Worm (Caenorhabditis elegans) whole organism, L2 larva: ENCODE results near the gene dsl-5.
A peak's percentile ranks its signal among the peaks of the same experiment; 100 is the strongest.

Experiments
- F13H6.1 ChIP-seq: sonication (generic microtip); optimal IDR thresholded peaks from 2 replicates; lab custom pipeline; 2016; ENCODE audit warnings: missing genetic modification characterization, missing compliant biosample characterization
- ZK546.5 ChIP-seq: sonication (generic microtip); optimal IDR thresholded peaks from 2 replicates; lab custom pipeline; 2017; ENCODE audit warnings: missing biosample characterization, missing genetic modification characterization
- alr-1 ChIP-seq: fragments of 150-350 bp; optimal IDR thresholded peaks from 2 replicates; lab custom pipeline; 2014; ENCODE audit warnings: missing biosample characterization, missing genetic modification characterization
- aly-2 ChIP-seq: fragments of 150-350 bp; optimal IDR thresholded peaks from 2 replicates; lab custom pipeline; 2014; ENCODE audit warnings: missing biosample characterization, missing genetic modification characterization
- ceh-82 ChIP-seq: fragments of 150-350 bp; optimal IDR thresholded peaks from 2 replicates; lab custom pipeline; 2014; ENCODE audit warnings: missing biosample characterization, missing genetic modification characterization
- crh-2 ChIP-seq: sonication (generic microtip); optimal IDR thresholded peaks from 2 replicates; lab custom pipeline; 2017; ENCODE audit warnings: missing biosample characterization, missing genetic modification characterization
- dmd-4 ChIP-seq: sonication (generic microtip); optimal IDR thresholded peaks from 2 replicates; lab custom pipeline; 2017; ENCODE audit warnings: missing biosample characterization, missing genetic modification characterization
- egl-27 ChIP-seq: sonication (generic microtip); optimal IDR thresholded peaks from 3 replicates; lab custom pipeline; 2017; ENCODE audit warnings: missing biosample characterization, missing genetic modification reagents, missing genetic modification characterization
- elt-1 ChIP-seq: fragments of 150-350 bp; optimal IDR thresholded peaks from 2 replicates; lab custom pipeline; 2014; ENCODE audit warnings: missing biosample characterization, missing genetic modification characterization
- fos-1 ChIP-seq: fragments of 150-350 bp; optimal IDR thresholded peaks from 2 replicates; lab custom pipeline; 2014; ENCODE audit warnings: missing biosample characterization, missing genetic modification characterization
- lin-11 ChIP-seq: fragments of 150-350 bp; sonication (generic microtip); optimal IDR thresholded peaks from 2 replicates; lab custom pipeline; 2014; ENCODE audit warnings: missing biosample characterization, missing genetic modification characterization, inconsistent platforms, mixed read lengths
- lin-13 ChIP-seq: fragments of 150-350 bp; optimal IDR thresholded peaks from 2 replicates; lab custom pipeline; 2014; ENCODE audit warnings: missing biosample characterization, missing genetic modification reagents, missing genetic modification characterization
- lin-39 ChIP-seq: fragments of 150-350 bp; optimal IDR thresholded peaks from 2 replicates; lab custom pipeline; 2014; ENCODE audit warnings: missing biosample characterization, missing genetic modification reagents, missing genetic modification characterization
- lsy-2 ChIP-seq, 2 experiments: fragments of 150-350 bp in 1 of 2; sonication (generic microtip) in 1 of 2; optimal IDR thresholded peaks; 2 replicates each; lab custom pipeline; 2014 to 2017; ENCODE audit warnings: missing biosample characterization in 2 of 2, missing genetic modification characterization in 2 of 2
- mab-5 ChIP-seq: fragments of 150-350 bp; optimal IDR thresholded peaks from 2 replicates; lab custom pipeline; 2014; ENCODE audit warnings: missing biosample characterization, missing genetic modification characterization
- mdl-1 ChIP-seq, 2 experiments: fragments of 150-350 bp in 1 of 2; sonication (generic microtip) in 1 of 2; optimal IDR thresholded peaks; 2 replicates each; lab custom pipeline; 2017; ENCODE audit warnings: missing biosample characterization in 2 of 2, missing genetic modification characterization in 2 of 2
- nhr-11 ChIP-seq: fragments of 150-350 bp; optimal IDR thresholded peaks from 2 replicates; lab custom pipeline; 2014; ENCODE audit warnings: missing biosample characterization, missing genetic modification characterization
- nhr-12 ChIP-seq: fragments of 150-350 bp; optimal IDR thresholded peaks from 2 replicates; lab custom pipeline; 2014; ENCODE audit warnings: missing biosample characterization, missing genetic modification characterization
- nhr-129 ChIP-seq: fragments of 150-350 bp; optimal IDR thresholded peaks from 2 replicates; lab custom pipeline; 2014; ENCODE audit warnings: missing biosample characterization, missing genetic modification characterization
- nhr-21 ChIP-seq: fragments of 150-350 bp; optimal IDR thresholded peaks from 2 replicates; lab custom pipeline; 2014; ENCODE audit warnings: missing biosample characterization, missing genetic modification characterization
- nhr-23 ChIP-seq: fragments of 150-350 bp; optimal IDR thresholded peaks from 2 replicates; lab custom pipeline; 2014; ENCODE audit warnings: missing biosample characterization, missing genetic modification reagents, missing genetic modification characterization
- nhr-237 ChIP-seq: fragments of 150-350 bp; optimal IDR thresholded peaks from 2 replicates; lab custom pipeline; 2014; ENCODE audit warnings: missing biosample characterization, missing genetic modification characterization
- nhr-25 ChIP-seq: fragments of 150-350 bp; sonication (generic microtip); optimal IDR thresholded peaks from 3 replicates; lab custom pipeline; 2014; ENCODE audit warnings: missing biosample characterization, missing genetic modification characterization
- nhr-6 ChIP-seq: fragments of 150-350 bp; optimal IDR thresholded peaks from 2 replicates; lab custom pipeline; 2014; ENCODE audit warnings: missing biosample characterization, missing genetic modification characterization
- nhr-77 ChIP-seq: fragments of 150-350 bp; optimal IDR thresholded peaks from 2 replicates; lab custom pipeline; 2014; ENCODE audit warnings: missing biosample characterization, missing genetic modification characterization
- peb-1 ChIP-seq: fragments of 150-350 bp; optimal IDR thresholded peaks from 2 replicates; lab custom pipeline; 2014; ENCODE audit warnings: missing biosample characterization, missing genetic modification characterization
- sem-4 ChIP-seq: fragments of 150-350 bp; optimal IDR thresholded peaks from 2 replicates; lab custom pipeline; 2014; ENCODE audit warnings: missing biosample characterization, missing genetic modification reagents, missing genetic modification characterization
- sma-3 ChIP-seq: sonication (generic microtip); optimal IDR thresholded peaks from 2 replicates; lab custom pipeline; 2016; ENCODE audit warnings: missing genetic modification reagents, missing genetic modification characterization, missing compliant biosample characterization
- sma-9 ChIP-seq, 2 experiments: fragments of 150-350 bp in 1 of 2; sonication (generic microtip) in 1 of 2; optimal IDR thresholded peaks; 2 replicates each; lab custom pipeline; 2014 to 2016; ENCODE audit warnings: missing genetic modification characterization in 2 of 2, mild to moderate bottlenecking in 1 of 2, missing biosample characterization in 1 of 2, missing compliant biosample characterization in 1 of 2, missing genetic modification reagents in 1 of 2, moderate library complexity in 1 of 2
- snpc-4 ChIP-seq: fragments of 150-350 bp; optimal IDR thresholded peaks from 2 replicates; lab custom pipeline; 2014; ENCODE audit warnings: missing biosample characterization, missing genetic modification characterization
- unc-39 ChIP-seq: fragments of 150-350 bp; optimal IDR thresholded peaks from 2 replicates; lab custom pipeline; 2014; ENCODE audit warnings: missing biosample characterization, missing genetic modification characterization
- unc-55 ChIP-seq: fragments of 150-350 bp; sonication (generic microtip); optimal IDR thresholded peaks from 3 replicates; lab custom pipeline; 2014; ENCODE audit warnings: missing biosample characterization, missing genetic modification reagents, missing genetic modification characterization
- unc-62 ChIP-seq: fragments of 150-350 bp; optimal IDR thresholded peaks from 2 replicates; lab custom pipeline; 2014; ENCODE audit warnings: missing biosample characterization, missing genetic modification reagents, missing genetic modification characterization
- zag-1 ChIP-seq: fragments of 150-350 bp; optimal IDR thresholded peaks from 2 replicates; lab custom pipeline; 2014; ENCODE audit warnings: missing biosample characterization, missing genetic modification characterization
- ztf-1 ChIP-seq: fragments of 200-800 bp; sonication (Bioruptor generic); conservative IDR thresholded peaks from 2 replicates; pipeline ENCODE4 v1.3.6; 2022; ENCODE audit warnings: missing genetic modification characterization, missing compliant biosample characterization
- ztf-11 ChIP-seq: sonication (generic microtip); optimal IDR thresholded peaks from 2 replicates; lab custom pipeline; 2017; ENCODE audit warnings: missing biosample characterization, missing genetic modification characterization

dsl-5 gene

DNA sequence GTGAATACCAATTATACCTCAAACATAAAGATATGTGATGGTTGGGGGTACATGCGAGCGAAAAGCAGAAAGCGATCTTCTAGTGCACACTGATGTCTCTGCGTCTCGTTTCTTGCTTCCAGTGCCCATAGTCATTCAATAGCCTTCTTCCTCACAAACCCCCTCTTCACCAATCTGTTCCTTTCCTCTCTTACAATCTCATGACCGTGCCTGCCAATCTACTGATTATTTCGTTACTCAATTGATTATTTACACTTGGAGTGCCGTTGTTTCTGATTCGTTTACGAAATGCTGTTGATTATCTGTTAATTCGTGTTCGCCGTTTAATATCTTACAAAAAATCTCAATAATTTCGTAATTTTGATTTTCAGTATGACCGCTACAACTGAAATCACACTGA is 36.0 kb downstream of the dsl-5 start:
- no peak for TF ChIP-seq mdl-1 (tag; optimal IDR thresholded peaks at IDR 0.05; lab: Kevin White, UChicago)
- TF ChIP-seq sma-9 (GFP tag; optimal IDR thresholded peaks at IDR 0.05; lab: Kevin White, UChicago), result no peak
- TF ChIP-seq sma-9 (tag; optimal IDR thresholded peaks at IDR 0.05; lab: Kevin White, UChicago), result no peak
- no peak for TF ChIP-seq unc-62 (GFP tag; lab: Kevin White, UChicago)
- peak; percentile 10 for TF ChIP-seq nhr-129 (tag; lab: Kevin White, UChicago)
- no peak for TF ChIP-seq peb-1 (tag; lab: Kevin White, UChicago)
- TF ChIP-seq, all 48 proteins: peak for 1

DNA sequence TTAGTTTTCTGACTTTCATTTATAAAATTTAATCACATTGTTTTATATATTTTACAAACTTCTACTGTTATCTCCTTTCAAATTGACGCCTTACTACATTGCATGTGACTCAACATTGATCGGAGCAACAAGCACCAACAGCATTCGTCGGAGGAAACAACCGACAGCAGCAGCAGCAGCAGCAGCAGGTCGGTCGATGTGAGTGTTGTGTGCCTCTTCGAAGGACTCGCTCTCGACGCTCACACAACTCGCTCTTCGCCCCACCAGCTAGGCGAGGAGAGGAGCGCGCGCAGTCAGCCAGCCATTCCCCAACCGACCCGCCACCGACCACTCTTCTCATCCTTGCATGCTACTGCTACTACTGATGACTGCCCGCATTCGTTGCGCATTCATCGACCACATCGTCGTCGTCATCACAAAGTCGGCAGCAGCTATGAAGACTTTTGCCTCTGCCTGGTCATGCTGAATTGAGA is 36.9 kb downstream of the dsl-5 start, which contains the start of gene F12F6.1:
F12F6.1 (plus strand) TSS at position 51 of the 473 bp plus-strand sequence.
- no peak for TF ChIP-seq elt-1 (tag; lab: Kevin White, UChicago)
- TF ChIP-seq lin-11 (tag; lab: Kevin White, UChicago), result peak; percentile 35
- peak; percentile 19 for TF ChIP-seq nhr-129 (tag; lab: Kevin White, UChicago)

DNA sequence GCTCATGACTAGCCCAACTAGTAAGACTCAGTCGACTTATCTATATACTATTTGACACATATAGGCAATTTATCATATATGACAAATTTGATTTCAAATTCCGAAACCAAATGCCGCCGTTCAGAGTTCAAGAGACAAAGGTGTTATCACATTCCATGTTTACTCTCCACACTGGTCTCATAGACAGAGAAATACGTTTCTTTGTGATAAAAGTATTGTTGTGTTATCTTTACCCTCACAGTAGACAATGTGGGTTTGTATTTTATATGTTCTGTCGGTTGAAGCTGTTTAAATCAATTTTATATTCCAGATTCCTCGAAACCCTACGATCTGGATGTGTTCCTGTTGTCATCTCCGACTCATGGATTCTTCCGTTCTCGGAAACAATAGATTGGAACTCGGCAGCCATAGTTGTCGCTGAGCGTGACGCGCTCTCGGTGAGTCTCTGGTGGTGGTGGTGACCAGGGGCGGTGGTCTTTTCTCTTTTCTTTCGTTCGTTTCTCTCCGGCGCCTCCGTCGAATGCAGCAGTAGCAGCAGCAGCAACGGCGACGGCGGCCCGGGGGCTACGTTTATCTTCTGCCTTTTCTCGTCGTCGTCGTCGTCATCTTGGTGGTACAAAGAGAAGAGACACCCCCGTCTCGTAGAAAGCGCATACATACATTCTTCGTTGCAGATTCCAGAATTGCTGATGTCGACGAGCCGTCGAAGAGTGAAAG is 38.2 kb downstream of the dsl-5 start:
- TF ChIP-seq fos-1 (tag; lab: Kevin White, UChicago) (peak; percentile 31), crh-2 (tag; lab: Kevin White, UChicago) (peak; percentile 7), sem-4 (tag; lab: Kevin White, UChicago) (no peak)

DNA sequence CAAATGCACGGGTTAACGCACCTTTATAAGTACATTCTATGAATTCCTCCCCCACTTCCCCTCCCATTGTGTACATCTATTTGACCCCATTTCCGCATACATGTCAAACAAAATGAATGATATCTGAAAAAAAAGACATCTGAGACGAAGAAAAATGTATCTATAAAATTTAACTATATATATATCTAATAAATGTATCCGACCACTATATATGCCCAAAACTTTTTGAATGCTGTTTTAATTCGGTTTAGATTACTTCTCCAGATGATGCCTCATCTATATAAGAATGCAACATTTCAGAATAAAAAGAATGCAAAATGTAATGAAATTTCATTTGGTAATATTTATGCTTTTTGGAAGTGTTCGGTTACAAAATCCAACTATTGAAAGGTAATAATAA is 42.3 kb downstream of the dsl-5 start, which contains the start of gene rib-1:
rib-1 (plus strand) TSS at position 301 of the 400 bp plus-strand sequence.
- TF ChIP-seq unc-55 (GFP tag; lab: Kevin White, UChicago) (no peak), alr-1 (tag; lab: Kevin White, UChicago) (no peak), ceh-82 (tag; lab: Kevin White, UChicago) (no peak), ZK546.5 (no peak), fos-1 (tag; lab: Kevin White, UChicago) (no peak), lin-39 (tag; lab: Kevin White, UChicago) (no peak), lin-11 (tag; lab: Kevin White, UChicago) (no peak), nhr-23 (tag; lab: Kevin White, UChicago) (no peak), egl-27 (tag; lab: Kevin White, UChicago) (no peak)

DNA sequence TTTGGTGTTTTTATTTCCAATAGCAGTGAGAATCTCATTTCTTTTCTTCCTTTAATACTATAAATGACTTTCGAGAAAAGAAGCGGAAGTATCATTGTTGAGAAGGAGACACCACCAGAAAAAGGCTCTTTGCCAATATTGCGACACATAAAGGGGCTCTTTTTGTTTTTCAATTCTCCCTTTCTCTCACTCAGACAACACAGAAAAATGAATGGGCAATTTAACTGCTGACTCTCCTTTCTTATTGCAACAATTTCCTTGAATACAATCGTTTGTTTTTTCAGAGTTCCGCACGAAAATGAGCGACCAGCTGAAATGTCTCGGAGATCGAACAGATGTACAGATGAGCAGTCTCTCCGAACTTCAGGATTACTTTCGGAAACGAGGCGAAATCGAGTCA is 46.5 kb downstream of the dsl-5 start:
- no peak for TF ChIP-seq dmd-4 (tag; lab: Kevin White, UChicago)
- TF ChIP-seq lsy-2 (tag; optimal IDR thresholded peaks at IDR 0.05; lab: Kevin White, UChicago), result no peak
- no peak for TF ChIP-seq zag-1 (tag; lab: Kevin White, UChicago)
- TF ChIP-seq lin-13 (GFP tag; lab: Kevin White, UChicago), result no peak
- no peak for TF ChIP-seq nhr-77
- TF ChIP-seq egl-27 (tag; lab: Kevin White, UChicago), result no peak
- no peak for TF ChIP-seq nhr-12 (tag; lab: Kevin White, UChicago)
- no peak for TF ChIP-seq ZK546.5
- no peak for TF ChIP-seq nhr-6
- no peak for TF ChIP-seq nhr-23 (tag; lab: Kevin White, UChicago)

DNA sequence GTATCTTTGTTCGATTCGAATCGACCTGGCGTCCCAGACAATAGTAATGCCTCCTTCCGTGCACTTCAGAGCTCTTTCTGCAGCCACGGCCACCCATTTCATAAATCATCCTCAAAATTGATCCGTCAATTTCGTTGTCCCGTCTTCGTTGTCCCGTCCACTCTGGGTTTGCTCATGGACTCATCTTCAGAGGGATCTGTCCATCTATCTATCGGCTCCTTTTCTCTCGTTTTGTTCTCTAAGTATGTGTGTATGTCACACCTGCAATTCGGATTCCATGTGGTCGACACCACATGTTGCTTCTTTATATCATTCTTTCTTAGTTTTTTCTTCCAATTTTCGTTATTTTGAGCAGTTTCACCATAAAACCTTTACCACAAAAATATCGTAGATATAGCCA is 48.3 kb downstream of the dsl-5 start:
- no peak for TF ChIP-seq elt-1 (tag; lab: Kevin White, UChicago)
- TF ChIP-seq lsy-2 (tag; optimal IDR thresholded peaks at IDR 0.05; lab: Kevin White, UChicago), result peak in 1 of 2 experiments; percentile 21
- TF ChIP-seq mab-5 (tag; lab: Kevin White, UChicago), result peak; percentile 61
- TF ChIP-seq F13H6.1 (tag; lab: Kevin White, UChicago), result peak; percentile 35

DNA sequence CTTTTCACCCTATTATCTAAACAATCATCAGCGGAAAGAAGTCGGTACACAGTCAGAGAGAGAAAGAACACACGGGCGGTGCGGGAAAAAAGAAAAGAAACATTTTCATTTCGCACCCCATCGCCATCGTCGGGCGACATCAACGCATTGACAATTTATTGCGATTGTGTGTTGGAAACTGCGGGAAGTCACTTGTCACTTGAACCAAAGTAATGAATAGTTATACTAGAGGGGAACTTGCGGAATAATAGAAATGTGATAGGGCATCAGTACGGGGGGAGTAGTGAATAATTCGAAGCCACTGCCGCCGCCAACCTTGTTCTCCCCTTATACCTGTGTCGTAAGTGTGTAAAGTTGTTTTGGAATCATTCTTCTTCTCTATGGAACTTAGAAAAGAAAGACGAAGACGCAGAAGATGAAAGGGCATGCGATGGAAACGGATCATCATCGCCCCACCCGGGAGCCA is 49.4 kb downstream of the dsl-5 start:
- TF ChIP-seq aly-2 (tag; lab: Kevin White, UChicago), result no peak
- no peak for TF ChIP-seq peb-1 (tag; lab: Kevin White, UChicago)
- TF ChIP-seq lsy-2 (tag; optimal IDR thresholded peaks at IDR 0.05; lab: Kevin White, UChicago), result no peak
- no peak for TF ChIP-seq snpc-4 (tag; lab: Kevin White, UChicago)
- TF ChIP-seq zag-1 (tag; lab: Kevin White, UChicago), result no peak
- TF ChIP-seq F13H6.1 (tag; lab: Kevin White, UChicago), result peak; percentile 12
- TF ChIP-seq nhr-25 (tag; lab: Kevin White, UChicago), result peak; percentile 45
- peak; percentile 63 for TF ChIP-seq nhr-129 (tag; lab: Kevin White, UChicago)
- no peak for TF ChIP-seq ztf-11 (tag; lab: Kevin White, UChicago)
- TF ChIP-seq sma-3 (GFP tag; lab: Kevin White, UChicago), result peak; percentile 27
- no peak for TF ChIP-seq alr-1 (tag; lab: Kevin White, UChicago)
- no peak for TF ChIP-seq crh-2 (tag; lab: Kevin White, UChicago)
- no peak for TF ChIP-seq lin-13 (GFP tag; lab: Kevin White, UChicago)
- TF ChIP-seq ztf-1 (GFP tag; lab: Robert Waterston, UW), result no peak
- no peak for TF ChIP-seq nhr-237 (tag; lab: Kevin White, UChicago)
- TF ChIP-seq unc-39 (tag; lab: Kevin White, UChicago), result no peak
- no peak for TF ChIP-seq unc-62 (GFP tag; lab: Kevin White, UChicago)
- no peak for TF ChIP-seq ZK546.5
- peak; percentile 10 for TF ChIP-seq sem-4 (tag; lab: Kevin White, UChicago)
- no peak for TF ChIP-seq nhr-11 (tag; lab: Kevin White, UChicago)
- TF ChIP-seq nhr-21, result no peak
- no peak for TF ChIP-seq lin-39 (tag; lab: Kevin White, UChicago)
